Worm (Caenorhabditis elegans) whole organism, dauer: Measurements from ENCODE around the gene F10D7.10.

Experiments used
- unc-62 ChIP-seq: sonication (generic microtip); optimal IDR thresholded peaks from 2 replicates; lab custom pipeline; 2017; ENCODE audit warnings: missing biosample characterization, missing genetic modification reagents, missing genetic modification characterization

Gene F10D7.10

ce11 chrX:17401264-17401663, 21.7 kb upstream of the F10D7.10 start, which contains the start of gene F11C7.6:
F11C7.6 (plus strand) TSS chrX:17401564.
- no peak for TF ChIP-seq unc-62 (GFP tag; lab: Kevin White, UChicago)

ce11 chrX:17400425-17400824, 20.9 kb upstream of the F10D7.10 start:
- TF ChIP-seq unc-62 (GFP tag; lab: Kevin White, UChicago), result no peak

- no peak for TF ChIP-seq unc-62 (GFP tag; lab: Kevin White, UChicago)
These were observed 18.7 kb upstream of the F10D7.10 start, which contains the start of gene F11C7.7 for ce11 chrX:17398293-17398692. F11C7.7 (plus strand) TSS chrX:17398593.

- no peak for TF ChIP-seq unc-62 (GFP tag; lab: Kevin White, UChicago)
These were observed 16.9 kb upstream of the F10D7.10 start, which contains the start of the genes vap-1 and F11C7.2 for ce11 chrX:17396456-17396855. vap-1 (minus strand) TSS chrX:17396556. F11C7.2 (plus strand) TSS chrX:17396814.

- no peak for TF ChIP-seq unc-62 (GFP tag; lab: Kevin White, UChicago)
These were observed 12.6 kb upstream of the F10D7.10 start for ce11 chrX:17392182-17392581.

ce11 chrX:17391515-17391914, 11.9 kb upstream of the F10D7.10 start, which contains the start of gene F10D7.5:
F10D7.5 (minus strand) TSS chrX:17391615.
- TF ChIP-seq unc-62 (GFP tag; lab: Kevin White, UChicago), result no peak

ce11 chrX:17390531-17390930, 11.0 kb upstream of the F10D7.10 start:
- no peak for TF ChIP-seq unc-62 (GFP tag; lab: Kevin White, UChicago)

- no peak for TF ChIP-seq unc-62 (GFP tag; lab: Kevin White, UChicago)
These were observed 6.6 kb upstream of the F10D7.10 start for ce11 chrX:17386130-17386529.

- no peak for TF ChIP-seq unc-62 (GFP tag; lab: Kevin White, UChicago)
These were observed 5.5 kb upstream of the F10D7.10 start for ce11 chrX:17385102-17385501.

- no peak for TF ChIP-seq unc-62 (GFP tag; lab: Kevin White, UChicago)
These were observed 4.8 kb upstream of the F10D7.10 start for ce11 chrX:17384343-17384742.

- no peak for TF ChIP-seq unc-62 (GFP tag; lab: Kevin White, UChicago)
These were observed 2.4 kb upstream of the F10D7.10 start, which contains the start of gene F10D7.4 for ce11 chrX:17381975-17382374. F10D7.4 (minus strand) TSS chrX:17382075.

- no peak for TF ChIP-seq unc-62 (GFP tag; lab: Kevin White, UChicago)
These were observed 579 bp downstream of the F10D7.10 start for ce11 chrX:17378996-17379395.

ce11 chrX:17375877-17376276, 3.7 kb downstream of the F10D7.10 start:
- no peak for TF ChIP-seq unc-62 (GFP tag; lab: Kevin White, UChicago)

- TF ChIP-seq unc-62 (GFP tag; lab: Kevin White, UChicago), result no peak
These were observed 5.0 kb downstream of the F10D7.10 start, which contains the start of gene F10D7.3 for ce11 chrX:17374534-17374933. F10D7.3 (minus strand) TSS chrX:17374634.

- no peak for TF ChIP-seq unc-62 (GFP tag; lab: Kevin White, UChicago)
These were observed 5.6 kb downstream of the F10D7.10 start for ce11 chrX:17373955-17374354.

- no peak for TF ChIP-seq unc-62 (GFP tag; lab: Kevin White, UChicago)
These were observed 10.1 kb downstream of the F10D7.10 start for ce11 chrX:17369514-17369913.

ce11 chrX:17368542-17368941, 11.0 kb downstream of the F10D7.10 start, which contains the start of gene mfsd-10:
mfsd-10 (minus strand) TSS chrX:17368642.
- TF ChIP-seq unc-62 (GFP tag; lab: Kevin White, UChicago), result no peak
